Fruit fly (Drosophila melanogaster): ENCODE data around the gene beta-PheRS.

beta-PheRS gene

dm6 chr3R:24272775-24273290 is 20.4 kb upstream of the beta-PheRS start, which contains the start of gene Orct2 (continued):
- no peak for TF ChIP-seq CG6765 (GFP tag; optimal IDR thresholded peaks at IDR 0.05)
- TF ChIP-seq btn (GFP tag; optimal IDR thresholded peaks at IDR 0.05): no peak
- peak; percentile 66 for TF ChIP-seq sd (tag; optimal IDR thresholded peaks at IDR 0.05)
- TF ChIP-seq ftz-f1 (GFP tag; optimal IDR thresholded peaks at IDR 0.05): peak; percentile 53
- TF ChIP-seq ranshi (GFP tag; IDR thresholded peaks at IDR 0.05): no peak
- TF ChIP-seq Hmx (GFP tag; optimal IDR thresholded peaks at IDR 0.05): no peak
- no peak for TF ChIP-seq lilli (GFP tag; optimal IDR thresholded peaks at IDR 0.05)
- TF ChIP-seq bigmax (GFP tag; optimal IDR thresholded peaks at IDR 0.05): no peak
- TF ChIP-seq prd (optimal IDR thresholded peaks at IDR 0.05): no peak
- TF ChIP-seq prd (GFP tag; IDR thresholded peaks at IDR 0.05): peak; percentile 14; the same call in 1 of the 3 replicates
- no peak for TF ChIP-seq aop (GFP tag; IDR thresholded peaks at IDR 0.05)
- TF ChIP-seq Dek (tag; optimal IDR thresholded peaks at IDR 0.05): no peak
- no peak for TF ChIP-seq dpn (GFP tag; optimal IDR thresholded peaks at IDR 0.05)
- TF ChIP-seq CG18764 (GFP tag; optimal IDR thresholded peaks at IDR 0.05): no peak
- TF ChIP-seq eve (GFP tag; optimal IDR thresholded peaks at IDR 0.05): no peak
- no peak for TF ChIP-seq CG3065 (GFP tag; optimal IDR thresholded peaks at IDR 0.05)
- no peak for TF ChIP-seq so (GFP tag; IDR thresholded peaks at IDR 0.05)
- TF ChIP-seq CG34422 (GFP tag; IDR thresholded peaks at IDR 0.05): peak; percentile 77; the same call in 1 of the 3 replicates
- peak; percentile 94 for TF ChIP-seq CG10321 (GFP tag; IDR thresholded peaks at IDR 0.05)
- no peak for TF ChIP-seq CG6813 (GFP tag; optimal IDR thresholded peaks at IDR 0.05)
- TF ChIP-seq CG18599 (GFP tag; optimal IDR thresholded peaks at IDR 0.05): peak; percentile 66
- no peak for TF ChIP-seq Vsx1 (GFP tag; optimal IDR thresholded peaks at IDR 0.05)
- TF ChIP-seq Mrtf (GFP tag; IDR thresholded peaks at IDR 0.05): no peak
- no peak for TF ChIP-seq Nf-YA (GFP tag; IDR thresholded peaks at IDR 0.05)
- no peak for TF ChIP-seq ro (GFP tag; IDR thresholded peaks at IDR 0.05)
- TF ChIP-seq tap (tag; optimal IDR thresholded peaks at IDR 0.05): no peak
- peak; percentile 20 for TF ChIP-seq CG11504 (tag; optimal IDR thresholded peaks at IDR 0.05)
- peak; percentile 82 for TF ChIP-seq mirr (GFP tag; optimal IDR thresholded peaks at IDR 0.05)
- no peak for TF ChIP-seq CG10462 (GFP tag; optimal IDR thresholded peaks at IDR 0.05)
- TF ChIP-seq HLH54F (GFP tag; optimal IDR thresholded peaks at IDR 0.05): no peak
- no peak for TF ChIP-seq phol (tag; optimal IDR thresholded peaks at IDR 0.05)
- TF ChIP-seq gro (GFP tag; optimal IDR thresholded peaks at IDR 0.05): peak; percentile 49
- no peak for TF ChIP-seq oc (tag; optimal IDR thresholded peaks at IDR 0.05)
- TF ChIP-seq H15 (GFP tag; IDR thresholded peaks at IDR 0.05): no peak
- TF ChIP-seq Hey (tag; optimal IDR thresholded peaks at IDR 0.05): peak; percentile 11
- no peak for TF ChIP-seq CG4707 (GFP tag; optimal IDR thresholded peaks at IDR 0.05)
- TF ChIP-seq CG31388 (GFP tag; optimal IDR thresholded peaks at IDR 0.05): no peak
- peak; percentile 6 for TF ChIP-seq repo (GFP tag; optimal IDR thresholded peaks at IDR 0.05)
- TF ChIP-seq Trl (optimal IDR thresholded peaks at IDR 0.05): peak; percentile 41 to 75
- TF ChIP-seq Trl (GFP tag; optimal IDR thresholded peaks at IDR 0.05): peak; percentile 20
- TF ChIP-seq schlank (tag; optimal IDR thresholded peaks at IDR 0.05): no peak
- no peak for TF ChIP-seq CG1529 (GFP tag; optimal IDR thresholded peaks at IDR 0.05)
- no peak for TF ChIP-seq sim (GFP tag; IDR thresholded peaks at IDR 0.05)
- peak; percentile 60 for TF ChIP-seq Nf-YC (tag; optimal IDR thresholded peaks at IDR 0.05)
- TF ChIP-seq CG9727 (GFP tag; optimal IDR thresholded peaks at IDR 0.05): peak; percentile 15
- TF ChIP-seq MBD-R2 (GFP tag; IDR thresholded peaks at IDR 0.05): no peak
- no peak for TF ChIP-seq trh (GFP tag; optimal IDR thresholded peaks at IDR 0.05)
- TF ChIP-seq Med (GFP tag): peak; percentile 88
- TF ChIP-seq unc-4 (GFP tag; IDR thresholded peaks at IDR 0.05; ENCODE audit: partially characterized antibody): 0 out of 2 replicates have a peak, but pooled peaks have one; percentile 26
- no peak for TF ChIP-seq CG10366 (GFP tag; IDR thresholded peaks at IDR 0.05)
- peak; percentile 9 for TF ChIP-seq pzg (GFP tag; optimal IDR thresholded peaks at IDR 0.05)
- TF ChIP-seq Ets65A (GFP tag): no peak
- peak; percentile 15 for TF ChIP-seq sug (tag; optimal IDR thresholded peaks at IDR 0.05)

All from whole organism, embryonic.